Worm (Caenorhabditis elegans) whole organism, young adult: ENCODE data around the gene str-248.

Source experiments
- B0261.1 ChIP-seq: sonication (generic microtip); optimal IDR thresholded peaks from 2 replicates; lab custom pipeline; 2016; ENCODE audit warnings: mild to moderate bottlenecking, missing genetic modification characterization, moderate library complexity, missing compliant biosample characterization
- C17E4.6 ChIP-seq: fragments of 200-800 bp; sonication (Bioruptor generic); IDR thresholded peaks from 2 replicates; pipeline ENCODE4 v1.3.6; 2022; ENCODE audit warnings: missing genetic modification reagents, missing genetic modification characterization, missing compliant biosample characterization
- ama-1 ChIP-seq, 3 experiments: fragments of 150-350 bp in 1 of 3; sonication (generic microtip) in 2 of 3; optimal IDR thresholded peaks; 2 replicates each; lab custom pipeline; 2014 to 2018; ENCODE audit warnings: missing biosample characterization in 2 of 3, missing genetic modification characterization in 2 of 3, missing genetic modification reagents in 2 of 3
- attf-6 ChIP-seq: fragments of 200-800 bp; sonication (Bioruptor generic); IDR thresholded peaks from 2 replicates; pipeline ENCODE4 v1.3.6; 2022; ENCODE audit warnings: missing genetic modification reagents, missing genetic modification characterization, missing compliant biosample characterization
- ekl-4 ChIP-seq: fragments of 200-800 bp; sonication (Bioruptor generic); IDR thresholded peaks from 2 replicates; pipeline ENCODE4 v1.3.6; 2022; ENCODE audit warnings: missing genetic modification reagents, missing genetic modification characterization, missing compliant biosample characterization
- hmg-20 ChIP-seq: fragments of 200-800 bp; sonication (Bioruptor generic); IDR thresholded peaks from 2 replicates; pipeline ENCODE4 v1.3.6; 2022; ENCODE audit warnings: missing genetic modification reagents, missing genetic modification characterization, missing compliant biosample characterization
- snpc-4 ChIP-seq, 5 experiments: fragments of 150-350 bp in 1 of 5; sonication (generic microtip) in 4 of 5; optimal IDR thresholded peaks; 2 replicates each; lab custom pipeline; 2014 to 2018; ENCODE audit warnings: missing genetic modification characterization in 5 of 5, missing biosample characterization in 3 of 5, antibody characterized with exemption in 2 of 5, mild to moderate bottlenecking in 2 of 5, missing compliant biosample characterization in 2 of 5, missing genotype in 2 of 5, moderate library complexity in 2 of 5, missing genetic modification reagents in 1 of 5
- tbx-9 ChIP-seq: sonication (generic microtip); optimal IDR thresholded peaks from 2 replicates; lab custom pipeline; 2016; ENCODE audit warnings: borderline replicate concordance, missing genetic modification characterization, inconsistent platforms, missing compliant biosample characterization

ce11 chrV:15605045-15605444, 24.4 kb downstream of the str-248 start, which contains the start of gene fbxa-154:
- TF ChIP-seq attf-6 (GFP tag; lab: Robert Waterston, UW) (no peak), B0261.1 (no peak), tbx-9 (tag; lab: Kevin White, UChicago) (no peak), C17E4.6 (GFP tag; lab: Robert Waterston, UW) (no peak), ekl-4 (GFP tag; lab: Robert Waterston, UW) (no peak), ama-1 (optimal IDR thresholded peaks at IDR 0.05; lab: Kevin White, UChicago) (no peak), ama-1 (GFP tag; optimal IDR thresholded peaks at IDR 0.05; lab: Kevin White, UChicago) (no peak), hmg-20 (GFP tag; lab: Robert Waterston, UW) (no peak), snpc-4 (GFP tag; optimal IDR thresholded peaks at IDR 0.05; lab: Kevin White, UChicago) (no peak), snpc-4 (tag; optimal IDR thresholded peaks at IDR 0.05; lab: Kevin White, UChicago) (no peak)
